Worm (Caenorhabditis elegans) whole organism, young adult: ENCODE results near the gene Y50E8A.1.

Source experiments
- C17E4.6 ChIP-seq: fragments of 200-800 bp; sonication (Bioruptor generic); IDR thresholded peaks from 2 replicates; pipeline ENCODE4 v1.3.6; 2022; ENCODE audit warnings: missing genetic modification reagents, missing genetic modification characterization, missing compliant biosample characterization
- F10E7.11 ChIP-seq: sonication (generic microtip); optimal IDR thresholded peaks from 2 replicates; lab custom pipeline; 2017; ENCODE audit warnings: mild to moderate bottlenecking, missing genetic modification characterization, moderate library complexity, missing compliant biosample characterization
- F23B12.7 ChIP-seq: sonication (generic microtip); optimal IDR thresholded peaks from 2 replicates; lab custom pipeline; 2017; ENCODE audit warnings: missing genetic modification characterization, mild to moderate bottlenecking, missing compliant biosample characterization, antibody characterized with exemption, moderate library complexity; ENCODE audit not compliant: insufficient read depth
- F39B2.1 ChIP-seq: fragments of 200-800 bp; sonication (Bioruptor generic); IDR thresholded peaks from 2 replicates; pipeline ENCODE4 v1.3.6; 2022; ENCODE audit warnings: missing genetic modification reagents, missing genetic modification characterization, missing compliant biosample characterization
- F49E8.2 ChIP-seq: sonication (generic microtip); optimal IDR thresholded peaks from 3 replicates; lab custom pipeline; 2017; ENCODE audit warnings: missing genetic modification characterization, mild to moderate bottlenecking, missing compliant biosample characterization, antibody characterized with exemption, moderate library complexity; ENCODE audit not compliant: insufficient read depth
- K11D2.4 ChIP-seq: fragments of 200-800 bp; sonication (Bioruptor generic); IDR thresholded peaks from 2 replicates; pipeline ENCODE4 v1.3.6; 2022; ENCODE audit warnings: missing genetic modification reagents, missing genetic modification characterization, missing compliant biosample characterization
- T26A5.8 ChIP-seq: sonication (generic microtip); optimal IDR thresholded peaks from 2 replicates; lab custom pipeline; 2016; ENCODE audit warnings: missing genetic modification characterization, missing compliant biosample characterization
- Y95B8A.8 ChIP-seq: fragments of 200-800 bp; sonication (Bioruptor generic); IDR thresholded peaks from 2 replicates; pipeline ENCODE4 v1.3.6; 2022; ENCODE audit warnings: missing genetic modification reagents, missing genetic modification characterization, missing compliant biosample characterization
- ZK185.1 ChIP-seq: sonication (generic microtip); optimal IDR thresholded peaks from 2 replicates; lab custom pipeline; 2016; ENCODE audit warnings: mild to moderate bottlenecking, missing genetic modification characterization, missing compliant biosample characterization; ENCODE audit not compliant: poor library complexity, severe bottlenecking
- ama-1 ChIP-seq, 3 experiments: fragments of 150-350 bp in 1 of 3; sonication (generic microtip) in 2 of 3; optimal IDR thresholded peaks; 2 replicates each; lab custom pipeline; 2014 to 2018; ENCODE audit warnings: missing biosample characterization in 2 of 3, missing genetic modification characterization in 2 of 3, missing genetic modification reagents in 2 of 3
- atf-7 ChIP-seq: sonication (generic microtip); optimal IDR thresholded peaks from 2 replicates; lab custom pipeline; 2017; ENCODE audit warnings: mild to moderate bottlenecking, missing genetic modification characterization, missing compliant biosample characterization
- athp-1 ChIP-seq: sonication (generic microtip); optimal IDR thresholded peaks from 2 replicates; lab custom pipeline; 2017; ENCODE audit warnings: mild to moderate bottlenecking, missing genetic modification characterization, missing compliant biosample characterization
- attf-6 ChIP-seq: fragments of 200-800 bp; sonication (Bioruptor generic); IDR thresholded peaks from 2 replicates; pipeline ENCODE4 v1.3.6; 2022; ENCODE audit warnings: missing genetic modification reagents, missing genetic modification characterization, missing compliant biosample characterization
- ccch-3 ChIP-seq: fragments of 200-800 bp; sonication (Bioruptor generic); optimal IDR thresholded peaks from 2 replicates; lab custom pipeline; 2018; ENCODE audit warnings: mild to moderate bottlenecking, missing genetic modification characterization, missing compliant biosample characterization
- ceh-58 ChIP-seq: fragments of 200-800 bp; sonication (Bioruptor generic); IDR thresholded peaks from 2 replicates; pipeline ENCODE4 v1.3.6; 2022; ENCODE audit warnings: missing genetic modification characterization, missing compliant biosample characterization
- ceh-79 ChIP-seq: sonication (generic microtip); optimal IDR thresholded peaks from 2 replicates; lab custom pipeline; 2017; ENCODE audit warnings: mild to moderate bottlenecking, missing genetic modification characterization, missing compliant biosample characterization
- chd-7 ChIP-seq: sonication (generic microtip); optimal IDR thresholded peaks from 2 replicates; lab custom pipeline; 2016; ENCODE audit warnings: mild to moderate bottlenecking, missing genetic modification characterization, moderate library complexity, missing compliant biosample characterization
- die-1 ChIP-seq: sonication (generic microtip); optimal IDR thresholded peaks from 2 replicates; lab custom pipeline; 2016; ENCODE audit warnings: missing genotype, mild to moderate bottlenecking, missing genetic modification characterization, missing compliant biosample characterization
- dox-1 ChIP-seq: fragments of 200-800 bp; sonication (Bioruptor generic); IDR thresholded peaks from 2 replicates; pipeline ENCODE4 v1.3.6; 2022; ENCODE audit warnings: missing genetic modification reagents, missing genetic modification characterization, missing compliant biosample characterization
- dpl-1 ChIP-seq: fragments of 150-350 bp; optimal IDR thresholded peaks from 2 replicates; lab custom pipeline; 2014; ENCODE audit warnings: missing biosample characterization, missing genetic modification reagents, missing genetic modification characterization
- egl-44 ChIP-seq: fragments of 200-800 bp; sonication (Bioruptor generic); IDR thresholded peaks from 2 replicates; pipeline ENCODE4 v1.3.6; 2022; ENCODE audit warnings: missing genetic modification reagents, missing genetic modification characterization, missing compliant biosample characterization
- him-1 ChIP-seq: sonication (generic microtip); optimal IDR thresholded peaks from 2 replicates; lab custom pipeline; 2016; ENCODE audit warnings: missing genotype, missing genetic modification reagents, missing genetic modification characterization, missing compliant biosample characterization
- hlh-26 ChIP-seq: fragments of 200-800 bp; sonication (Bioruptor generic); conservative IDR thresholded peaks from 2 replicates; pipeline ENCODE4 v1.3.6; 2022; ENCODE audit warnings: missing genetic modification reagents, missing genetic modification characterization, missing compliant biosample characterization
- hmg-20 ChIP-seq: fragments of 200-800 bp; sonication (Bioruptor generic); IDR thresholded peaks from 2 replicates; pipeline ENCODE4 v1.3.6; 2022; ENCODE audit warnings: missing genetic modification reagents, missing genetic modification characterization, missing compliant biosample characterization
- let-607 ChIP-seq, 2 experiments: fragments of 200-800 bp in 1 of 2; sonication (Bioruptor generic) in 1 of 2; sonication (generic microtip) in 1 of 2; optimal IDR thresholded peaks; 2 replicates each; lab custom pipeline; 2016 to 2018; ENCODE audit warnings: mild to moderate bottlenecking in 2 of 2, missing compliant biosample characterization in 2 of 2, missing genetic modification characterization in 2 of 2, moderate library complexity in 2 of 2, missing genotype in 1 of 2
- lin-26 ChIP-seq: fragments of 200-800 bp; sonication (Bioruptor generic); IDR thresholded peaks from 2 replicates; pipeline ENCODE4 v1.3.6; 2022; ENCODE audit warnings: missing genetic modification reagents, missing genetic modification characterization, missing compliant biosample characterization
- lin-35 ChIP-seq, 3 experiments: fragments of 150-350 bp in 2 of 3; sonication (generic microtip) in 1 of 3; optimal IDR thresholded peaks; 2 replicates each; lab custom pipeline; 2014 to 2018; ENCODE audit warnings: missing biosample characterization in 3 of 3, missing genetic modification characterization in 3 of 3, missing genetic modification reagents in 3 of 3
- lir-1 ChIP-seq: fragments of 200-800 bp; sonication (Bioruptor generic); conservative IDR thresholded peaks from 2 replicates; pipeline ENCODE4 v1.3.6; 2022; ENCODE audit warnings: missing genetic modification reagents, missing genetic modification characterization, missing compliant biosample characterization
- madf-10 ChIP-seq: sonication (generic microtip); optimal IDR thresholded peaks from 2 replicates; lab custom pipeline; 2016; ENCODE audit warnings: mild to moderate bottlenecking, missing genetic modification characterization, missing compliant biosample characterization
- madf-6 ChIP-seq: fragments of 200-800 bp; sonication (Bioruptor generic); IDR thresholded peaks from 2 replicates; pipeline ENCODE4 v1.3.6; 2022; ENCODE audit warnings: missing genetic modification reagents, missing genetic modification characterization, missing compliant biosample characterization
- mcd-1 ChIP-seq: fragments of 200-800 bp; sonication (Bioruptor generic); IDR thresholded peaks from 2 replicates; pipeline ENCODE4 v1.3.6; 2022; ENCODE audit warnings: missing genetic modification reagents, missing genetic modification characterization, missing compliant biosample characterization
- nfyb-1 ChIP-seq: fragments of 200-800 bp; sonication (Bioruptor generic); IDR thresholded peaks from 2 replicates; pipeline ENCODE4 v1.3.6; 2022; ENCODE audit warnings: missing genetic modification reagents, missing genetic modification characterization, missing compliant biosample characterization
- nhr-80 ChIP-seq: sonication (generic microtip); optimal IDR thresholded peaks from 2 replicates; lab custom pipeline; 2016; ENCODE audit warnings: missing genetic modification characterization, missing compliant biosample characterization
- snpc-1.3 ChIP-seq: sonication (generic microtip); optimal IDR thresholded peaks from 2 replicates; lab custom pipeline; 2017; ENCODE audit warnings: missing genetic modification characterization, mild to moderate bottlenecking, missing compliant biosample characterization, antibody characterized with exemption, moderate library complexity, missing genotype, missing genetic modification reagents; ENCODE audit not compliant: insufficient read depth
- somi-1 ChIP-seq: fragments of 200-800 bp; sonication (Bioruptor generic); optimal IDR thresholded peaks from 2 replicates; lab custom pipeline; 2018; ENCODE audit warnings: mild to moderate bottlenecking, missing genetic modification characterization, missing compliant biosample characterization
- unc-62 ChIP-seq: fragments of 150-350 bp; optimal IDR thresholded peaks from 2 replicates; lab custom pipeline; 2014; ENCODE audit warnings: missing biosample characterization, missing genetic modification reagents, missing genetic modification characterization
- zfh-2 ChIP-seq: fragments of 200-800 bp; sonication (Bioruptor generic); conservative IDR thresholded peaks from 2 replicates; pipeline ENCODE4 v1.3.6; 2022; ENCODE audit warnings: missing genetic modification reagents, missing genetic modification characterization, missing compliant biosample characterization
- ztf-26 ChIP-seq: sonication (generic microtip); optimal IDR thresholded peaks from 2 replicates; lab custom pipeline; 2017; ENCODE audit warnings: missing genetic modification characterization, missing compliant biosample characterization
- ztf-28 ChIP-seq: fragments of 200-800 bp; sonication (Bioruptor generic); IDR thresholded peaks from 2 replicates; pipeline ENCODE4 v1.3.6; 2022; ENCODE audit warnings: missing genetic modification reagents, missing genetic modification characterization, missing compliant biosample characterization
- ztf-6 ChIP-seq: fragments of 200-800 bp; sonication (Bioruptor generic); IDR thresholded peaks from 2 replicates; pipeline ENCODE4 v1.3.6; 2022; ENCODE audit warnings: missing genetic modification reagents, missing genetic modification characterization, missing compliant biosample characterization

Y50E8A.1 gene

ce11 chrV:14723020-14723419 lies 3.7 kb upstream of the Y50E8A.1 start, which contains the start of gene R08A2.7 (continued):
- TF ChIP-seq atf-7 (tag; lab: Kevin White, UChicago) (no peak), let-607 (tag; optimal IDR thresholded peaks at IDR 0.05; lab: Kevin White, UChicago) (no peak), mcd-1 (GFP tag; lab: Robert Waterston, UW) (no peak), ZK185.1 (tag; lab: Kevin White, UChicago) (no peak), ccch-3 (no peak), ceh-79 (no peak), Y95B8A.8 (GFP tag; lab: Robert Waterston, UW) (no peak), T26A5.8 (no peak)

ce11 chrV:14725409-14725808 lies 1.3 kb upstream of the Y50E8A.1 start:
- TF ChIP-seq somi-1 (GFP tag; lab: Kevin White, UChicago) (peak; percentile 76), madf-10 (tag; lab: Kevin White, UChicago) (no peak), C17E4.6 (GFP tag; lab: Robert Waterston, UW) (no peak)
- TF ChIP-seq, all 124 proteins: peak for 1

ce11 chrV:14728754-14729153 lies 2.1 kb downstream of the Y50E8A.1 start, which contains the start of gene Y50E8A.2:
Gene Y50E8A.2 (minus strand): TSS chrV:14728854.
- TF ChIP-seq die-1 (tag; lab: Kevin White, UChicago) = no peak

- TF ChIP-seq nfyb-1 (GFP tag; lab: Robert Waterston, UW) = no peak
Measured at ce11 chrV:14729343-14729742, 2.6 kb downstream of the Y50E8A.1 start, which contains the start of gene oig-3. Gene oig-3 (plus strand): TSS chrV:14729643.

- TF ChIP-seq him-1 (no peak), F23B12.7 (no peak), dpl-1 (GFP tag; lab: Kevin White, UChicago) (peak; percentile 41), let-607 (tag; optimal IDR thresholded peaks at IDR 0.05; lab: Kevin White, UChicago) (no peak), nhr-80 (tag; lab: Kevin White, UChicago) (no peak), F39B2.1 (GFP tag; lab: Robert Waterston, UW) (no peak), ceh-58 (no peak), hlh-26 (no peak), egl-44 (GFP tag; lab: Robert Waterston, UW) (no peak), zfh-2 (no peak), lin-35 (GFP tag; optimal IDR thresholded peaks at IDR 0.05; lab: Kevin White, UChicago) (peak in 1 of 3 experiments; percentile 72), lin-26 (GFP tag; lab: Robert Waterston, UW) (no peak), F10E7.11 (tag; lab: Kevin White, UChicago) (no peak), ccch-3 (no peak), ama-1 (optimal IDR thresholded peaks at IDR 0.05; lab: Kevin White, UChicago) (no peak), ama-1 (GFP tag; optimal IDR thresholded peaks at IDR 0.05; lab: Kevin White, UChicago) (no peak), madf-10 (tag; lab: Kevin White, UChicago) (no peak), athp-1 (no peak), K11D2.4 (GFP tag; lab: Robert Waterston, UW) (no peak), unc-62 (GFP tag; lab: Kevin White, UChicago) (no peak), F49E8.2 (tag; lab: Kevin White, UChicago) (no peak), madf-6 (GFP tag; lab: Robert Waterston, UW) (no peak; the same call in 1 of the 2 replicates), hmg-20 (GFP tag; lab: Robert Waterston, UW) (no peak), snpc-1.3 (no peak), chd-7 (tag; lab: Kevin White, UChicago) (no peak), dox-1 (GFP tag; lab: Robert Waterston, UW) (no peak), ztf-6 (GFP tag; lab: Robert Waterston, UW) (no peak), lir-1 (no peak), ztf-28 (no peak), ztf-26 (tag; lab: Kevin White, UChicago) (no peak), attf-6 (GFP tag; lab: Robert Waterston, UW) (no peak)
Measured at ce11 chrV:14734187-14734765, 7.6 kb downstream of the Y50E8A.1 start, which contains the start of gene unc-61. Gene unc-61 (minus strand): TSS chrV:14734237.
